Worm (Caenorhabditis elegans): ENCODE results near the gene F20A1.4.

- TF ChIP-seq ceh-62 (tag; optimal IDR thresholded peaks at IDR 0.05) = no peak
- no peak for TF ChIP-seq nhr-77 (tag; optimal IDR thresholded peaks at IDR 0.05)
- no peak for TF ChIP-seq hlh-11 (tag; optimal IDR thresholded peaks at IDR 0.05)
- TF ChIP-seq ama-1 (optimal IDR thresholded peaks at IDR 0.05) = no peak
- TF ChIP-seq ztf-11 (tag; optimal IDR thresholded peaks at IDR 0.05) = no peak
- no peak for TF ChIP-seq lin-15B (tag; optimal IDR thresholded peaks at IDR 0.05)
- TF ChIP-seq fkh-10 (GFP tag; optimal IDR thresholded peaks at IDR 0.05) = no peak
- no peak for TF ChIP-seq lin-1 (GFP tag; IDR thresholded peaks at IDR 0.05)
- no peak for TF ChIP-seq mxl-2 (GFP tag; conservative IDR thresholded peaks at IDR 0.05)
- TF ChIP-seq rbr-2 (tag; optimal IDR thresholded peaks at IDR 0.05) = no peak
- no peak for TF ChIP-seq cey-2 (tag; optimal IDR thresholded peaks at IDR 0.05; ENCODE audit: borderline replicate concordance, insufficient read depth)
These were observed 14.4 kb downstream of the F20A1.4 start, which contains the start of gene drd-10 for ce11 chrV:7007307-7007706.

Data from whole organism, L4 larva.